Fruit fly (Drosophila melanogaster) whole organism, wandering third instar larva: Measurements from ENCODE around the gene CG34273.

ENCODE experiments used
- Abd-B ChIP-seq: fragments of >200 bp; optimal IDR thresholded peaks from 2 replicates; lab custom pipeline; 2017; ENCODE audit warnings: missing biosample characterization, missing genetic modification characterization
- CG32264 ChIP-seq: fragments of 200-800 bp; sonication (Bioruptor generic); optimal IDR thresholded peaks from 2 replicates; lab custom pipeline; 2016; ENCODE audit warnings: missing biosample characterization, missing genetic modification characterization
- CG9705 ChIP-seq: fragments of 200-800 bp; sonication (Bioruptor generic); optimal IDR thresholded peaks from 2 replicates; lab custom pipeline; 2018; ENCODE audit warnings: missing biosample characterization, mild to moderate bottlenecking, missing genetic modification characterization
- CrebA ChIP-seq: fragments of 200-800 bp; sonication (Bioruptor generic); optimal IDR thresholded peaks from 2 replicates; lab custom pipeline; 2016; ENCODE audit warnings: missing biosample characterization, mild to moderate bottlenecking, missing genetic modification characterization, borderline replicate concordance
- Dfd ChIP-seq: fragments of >200 bp; optimal IDR thresholded peaks from 2 replicates; lab custom pipeline; 2017; ENCODE audit warnings: missing biosample characterization, missing genetic modification characterization
- Dif ChIP-seq: fragments of 200-275, 200-300 bp; sonication (Bioruptor generic); optimal IDR thresholded peaks from 2 replicates; lab custom pipeline; 2018; ENCODE audit warnings: missing biosample characterization, missing genetic modification characterization; ENCODE audit not compliant: partially characterized antibody
- GATAd ChIP-seq: sonication (Bioruptor generic); optimal IDR thresholded peaks from 2 replicates; lab custom pipeline; 2016; ENCODE audit warnings: missing biosample characterization, missing genetic modification characterization
- HLH106 ChIP-seq: fragments of 200-800 bp; optimal IDR thresholded peaks from 3 replicates; lab custom pipeline; 2019; ENCODE audit warnings: missing biosample characterization, mild to moderate bottlenecking, missing genetic modification characterization, moderate library complexity
- Hnf4 ChIP-seq: fragments of 200-800 bp; sonication (Bioruptor generic); optimal IDR thresholded peaks from 2 replicates; lab custom pipeline; 2016; ENCODE audit warnings: missing biosample characterization, mild to moderate bottlenecking, missing genetic modification characterization
- Hr83 ChIP-seq: fragments of 200-300 bp; sonication (Bioruptor generic); optimal IDR thresholded peaks from 2 replicates; lab custom pipeline; 2016; ENCODE audit warnings: missing biosample characterization, mild to moderate bottlenecking, missing genetic modification characterization, moderate library complexity; ENCODE audit not compliant: poor library complexity, severe bottlenecking
- Jra ChIP-seq: sonication (Bioruptor generic); optimal IDR thresholded peaks from 2 replicates; lab custom pipeline; 2016; ENCODE audit warnings: missing biosample characterization, missing genetic modification characterization
- N ChIP-seq: fragments of >200 bp; optimal IDR thresholded peaks from 2 replicates; lab custom pipeline; 2018; ENCODE audit warnings: missing biosample characterization, missing external identifiers, missing genetic modification characterization
- OdsH ChIP-seq: fragments of 200-800 bp; sonication (Bioruptor generic); optimal IDR thresholded peaks from 2 replicates; lab custom pipeline; 2016; ENCODE audit warnings: missing biosample characterization, mild to moderate bottlenecking, missing genetic modification characterization
- Sp1 ChIP-seq: fragments of 200-800 bp; sonication (Bioruptor generic); optimal IDR thresholded peaks from 3 replicates; lab custom pipeline; 2019; ENCODE audit warnings: missing biosample characterization, mild to moderate bottlenecking, missing genetic modification characterization, moderate library complexity
- Vsx2 ChIP-seq: fragments of 200-300, 225-300 bp; sonication (Bioruptor generic); optimal IDR thresholded peaks from 2 replicates; lab custom pipeline; 2018; ENCODE audit warnings: missing biosample characterization, missing genetic modification characterization; ENCODE audit not compliant: partially characterized antibody
- br ChIP-seq: fragments of 200-800 bp; sonication (Bioruptor generic); optimal IDR thresholded peaks from 2 replicates; lab custom pipeline; 2016; ENCODE audit warnings: missing biosample characterization, missing genetic modification characterization
- brk ChIP-seq: fragments of 200-800 bp; sonication (Bioruptor generic); optimal IDR thresholded peaks from 2 replicates; lab custom pipeline; 2016; ENCODE audit warnings: missing biosample characterization, mild to moderate bottlenecking, missing genetic modification characterization
- dsf ChIP-seq: sonication (Bioruptor generic); optimal IDR thresholded peaks from 2 replicates; lab custom pipeline; 2016; ENCODE audit warnings: missing biosample characterization, missing genetic modification characterization, borderline replicate concordance
- ey ChIP-seq: fragments of 200-800 bp; sonication (Bioruptor generic); optimal IDR thresholded peaks from 2 replicates; lab custom pipeline; 2016; ENCODE audit warnings: missing biosample characterization, missing genetic modification characterization
- foxo ChIP-seq, 2 experiments: fragments of 200-800 bp; sonication (Bioruptor generic); optimal IDR thresholded peaks; 2 replicates in 1 of 2; 3 replicates in 1 of 2; lab custom pipeline; 2016 to 2017; ENCODE audit warnings: missing biosample characterization in 2 of 2, missing genetic modification characterization in 2 of 2
- h ChIP-seq: fragments of 200-800 bp; sonication (Bioruptor generic); optimal IDR thresholded peaks from 3 replicates; lab custom pipeline; 2016; ENCODE audit warnings: missing biosample characterization, mild to moderate bottlenecking, missing genetic modification characterization
- lola ChIP-seq: fragments of >200 bp; optimal IDR thresholded peaks from 2 replicates; lab custom pipeline; 2017; ENCODE audit warnings: missing biosample characterization, missing genetic modification characterization
- psq ChIP-seq: fragments of 200-800 bp; sonication (Bioruptor generic); optimal IDR thresholded peaks from 3 replicates; lab custom pipeline; 2017; ENCODE audit warnings: missing biosample characterization, mild to moderate bottlenecking, missing genetic modification characterization, moderate library complexity
- rgr ChIP-seq: fragments of 200-800 bp; sonication (Bioruptor generic); optimal IDR thresholded peaks from 3 replicates; lab custom pipeline; 2016; ENCODE audit warnings: missing biosample characterization, mild to moderate bottlenecking, missing genetic modification characterization
- tai ChIP-seq: sonication (Bioruptor generic); optimal IDR thresholded peaks from 2 replicates; lab custom pipeline; 2016; ENCODE audit warnings: missing biosample characterization, missing genetic modification characterization
- usp ChIP-seq: fragments of >200 bp; optimal IDR thresholded peaks from 2 replicates; lab custom pipeline; 2017; ENCODE audit warnings: missing biosample characterization, missing genetic modification characterization

CG34273 gene

DNA sequence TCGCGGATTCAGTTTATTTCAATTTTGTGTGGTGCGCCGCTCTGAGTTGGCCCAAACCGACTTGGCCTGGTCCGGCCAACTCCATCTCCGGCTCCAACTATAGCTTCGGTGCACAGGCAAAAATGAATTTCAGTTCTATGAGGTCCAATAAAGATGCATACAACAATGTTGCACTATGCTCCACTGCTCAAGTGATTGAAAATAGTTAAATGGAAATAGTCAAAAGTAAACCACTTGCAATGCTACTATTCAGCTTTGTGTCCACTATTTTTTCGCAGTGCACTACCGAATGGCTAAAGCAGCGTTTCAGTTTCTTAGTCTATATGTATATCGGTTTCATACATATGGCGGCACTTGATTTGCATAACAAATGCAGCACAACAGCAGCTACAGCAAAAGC lies 40.6 kb upstream of the CG34273 start (continued):
- TF ChIP-seq foxo (GFP tag; optimal IDR thresholded peaks at IDR 0.05; lab: Kevin White, UChicago) (peak in 1 of 2 experiments; percentile 56), Dfd (GFP tag; lab: Kevin White, UChicago) (no peak), CG9705 (GFP tag; lab: Kevin White, UChicago) (no peak), Jra (GFP tag; lab: Kevin White, UChicago) (no peak), OdsH (GFP tag; lab: Kevin White, UChicago) (peak; percentile 44), h (GFP tag; lab: Kevin White, UChicago) (peak; percentile 65), tai (GFP tag; lab: Kevin White, UChicago) (no peak), Vsx2 (GFP tag; lab: Kevin White, UChicago) (no peak), Hr83 (GFP tag; lab: Kevin White, UChicago) (no peak), lola (GFP tag; lab: Kevin White, UChicago) (no peak), CrebA (no peak), Abd-B (GFP tag; lab: Kevin White, UChicago) (no peak), psq (peak; percentile 4), N (GFP tag; lab: Kevin White, UChicago) (no peak), Sp1 (peak; percentile 10)

DNA sequence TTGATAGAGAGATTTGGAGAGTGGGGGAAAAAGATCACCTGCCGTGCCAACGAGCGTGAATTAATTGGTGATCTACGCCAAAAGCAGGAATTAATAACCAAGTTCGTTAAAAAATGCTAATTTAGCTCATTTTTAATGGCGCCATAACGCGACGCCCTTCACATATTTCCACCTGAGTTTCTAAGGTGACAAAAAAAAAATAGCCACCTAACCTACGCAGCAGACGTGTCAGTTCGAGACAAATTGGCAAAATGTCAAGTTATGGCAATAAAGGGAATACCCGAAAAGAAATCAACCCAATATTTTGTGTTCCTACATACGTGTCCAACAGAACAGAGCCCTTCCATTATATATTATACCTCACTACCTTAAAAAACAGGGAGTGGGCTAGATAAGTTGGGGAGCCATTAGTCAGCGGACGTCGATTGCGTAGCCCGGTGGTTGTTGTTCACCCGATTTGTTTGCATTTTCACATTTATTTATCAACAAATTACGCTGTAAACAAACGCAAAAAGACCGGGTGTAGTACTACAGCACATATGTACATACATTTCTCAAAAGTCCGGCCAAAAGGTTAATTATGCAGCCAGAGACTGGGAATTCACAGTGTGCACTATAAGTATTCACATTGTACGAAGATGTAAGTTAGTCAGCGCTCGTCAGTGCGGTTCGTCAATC lies 39.6 kb upstream of the CG34273 start:
- TF ChIP-seq psq, result no peak
- TF ChIP-seq br (GFP tag; lab: Kevin White, UChicago), result no peak
- no peak for TF ChIP-seq usp

DNA sequence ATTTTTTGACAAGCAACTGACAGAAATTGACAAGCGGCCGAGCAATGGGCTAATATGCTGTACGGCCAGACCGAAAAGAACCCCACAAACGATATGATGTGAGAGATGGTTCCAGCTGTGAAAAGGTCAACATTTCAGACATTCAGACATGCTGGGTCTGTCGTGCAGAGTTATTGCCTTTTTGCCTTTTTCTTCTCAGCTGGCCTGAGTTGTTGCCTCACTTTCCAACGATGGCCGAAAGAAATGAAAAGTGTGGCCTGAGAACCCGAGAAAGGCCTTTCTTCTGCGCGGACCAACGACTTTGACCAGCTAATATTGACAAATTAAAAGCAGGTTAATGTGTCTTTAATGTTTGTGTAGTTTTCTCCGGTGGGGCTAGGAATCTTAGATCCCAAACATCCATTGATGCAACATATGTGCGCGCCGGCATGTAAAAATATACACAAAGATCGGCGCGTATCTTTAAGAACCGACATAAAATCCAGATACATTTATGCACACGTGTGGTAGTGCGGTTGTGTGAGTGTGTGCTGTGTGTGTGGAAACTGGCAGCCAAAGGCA lies 38.9 kb upstream of the CG34273 start:
- TF ChIP-seq CG32264 (GFP tag; lab: Kevin White, UChicago) (no peak), tai (GFP tag; lab: Kevin White, UChicago) (no peak), br (GFP tag; lab: Kevin White, UChicago) (no peak), Hr83 (GFP tag; lab: Kevin White, UChicago) (no peak), Hnf4 (GFP tag; lab: Kevin White, UChicago) (no peak), psq (no peak), CrebA (no peak), h (GFP tag; lab: Kevin White, UChicago) (no peak), ey (no peak), HLH106 (tag; lab: Kevin White, UChicago) (no peak), Jra (GFP tag; lab: Kevin White, UChicago) (no peak), brk (GFP tag; lab: Kevin White, UChicago) (no peak), dsf (GFP tag; lab: Kevin White, UChicago) (no peak), Dif (no peak)
- TF ChIP-seq, all 38 proteins: peak for 0

DNA sequence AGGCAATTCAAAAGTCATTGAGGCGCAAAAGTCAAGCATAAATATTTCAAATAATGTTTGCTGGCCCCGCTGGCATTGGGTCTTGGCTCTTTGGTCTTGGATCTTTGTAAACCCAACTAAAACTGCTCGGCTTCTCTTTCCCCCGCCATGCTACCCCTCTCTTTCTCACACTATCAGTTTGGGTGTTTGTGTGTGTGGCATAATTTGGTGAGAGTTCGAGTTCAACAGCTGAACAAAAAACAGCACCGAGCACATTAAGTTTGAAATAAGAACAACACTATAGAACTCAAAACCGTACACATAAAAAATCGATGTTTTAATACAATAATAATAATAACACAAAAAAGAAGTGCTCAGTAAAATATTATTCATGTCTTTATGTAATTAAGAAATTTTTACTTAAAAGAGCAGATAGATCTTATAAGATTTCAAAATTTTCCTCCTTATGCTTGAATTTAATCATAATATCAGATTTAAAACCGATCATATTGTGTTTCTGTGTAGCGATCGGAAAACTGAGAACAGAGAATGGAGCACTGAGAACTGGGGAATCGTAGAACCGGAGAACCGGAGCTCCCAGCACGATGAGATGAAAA lies 38.3 kb upstream of the CG34273 start:
- TF ChIP-seq foxo (GFP tag; optimal IDR thresholded peaks at IDR 0.05; lab: Kevin White, UChicago) (no peak), GATAd (GFP tag; lab: Kevin White, UChicago) (no peak)

DNA sequence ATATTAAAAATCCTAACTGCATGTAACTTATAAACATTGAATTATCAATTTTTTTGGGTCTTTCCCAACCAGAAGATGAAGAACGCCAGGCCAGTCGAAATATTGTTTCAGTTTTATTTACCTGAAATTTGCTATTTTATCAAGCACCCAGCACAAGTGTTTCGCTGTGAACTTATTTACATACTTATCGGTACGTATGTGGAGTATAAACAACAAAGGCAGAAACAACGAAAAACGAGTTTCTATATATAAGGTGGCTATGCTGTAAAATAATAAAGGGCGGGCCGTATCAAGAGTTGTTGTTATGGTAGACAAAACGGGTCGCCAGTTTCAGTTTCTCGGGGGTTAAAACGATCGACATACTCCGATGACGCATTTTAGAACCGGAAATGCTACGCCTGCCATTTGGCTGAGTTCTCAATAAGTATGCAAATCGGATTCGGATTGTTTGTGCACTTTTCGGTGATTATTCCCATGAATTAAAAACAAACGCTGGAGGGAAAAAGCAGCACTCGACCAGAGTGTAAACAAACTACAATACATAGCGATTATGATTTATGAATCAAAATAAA lies 37.1 kb upstream of the CG34273 start:
- no peak for TF ChIP-seq psq
- peak; percentile 36 for TF ChIP-seq h (GFP tag; lab: Kevin White, UChicago)
- peak; percentile 79 for TF ChIP-seq Hr83 (GFP tag; lab: Kevin White, UChicago)
- TF ChIP-seq Hnf4 (GFP tag; lab: Kevin White, UChicago), result peak; percentile 37
- TF ChIP-seq CG9705 (GFP tag; lab: Kevin White, UChicago), result no peak
- no peak for TF ChIP-seq lola (GFP tag; lab: Kevin White, UChicago)
- no peak for TF ChIP-seq HLH106 (tag; lab: Kevin White, UChicago)
- TF ChIP-seq OdsH (GFP tag; lab: Kevin White, UChicago), result peak; percentile 20
- peak; percentile 17 for TF ChIP-seq rgr (GFP tag; lab: Kevin White, UChicago)
